Fruit fly (Drosophila melanogaster) whole organism, prepupa: Measurements from ENCODE around the gene Cyp4d8.

ENCODE experiments used
- CG16779 ChIP-seq: fragments of 200-800 bp; sonication (Bioruptor generic); optimal IDR thresholded peaks from 3 replicates; lab custom pipeline; 2017; ENCODE audit warnings: missing biosample characterization, mild to moderate bottlenecking, missing genetic modification characterization
- Ets96B ChIP-seq: fragments of 200-800 bp; optimal IDR thresholded peaks from 2 replicates; lab custom pipeline; 2019; ENCODE audit warnings: missing biosample characterization, mild to moderate bottlenecking, missing genetic modification characterization, moderate library complexity
- acj6 ChIP-seq: fragments of 200-800 bp; sonication (Bioruptor generic); optimal IDR thresholded peaks from 3 replicates; lab custom pipeline; 2016; ENCODE audit warnings: missing biosample characterization, missing genetic modification characterization

DNA sequence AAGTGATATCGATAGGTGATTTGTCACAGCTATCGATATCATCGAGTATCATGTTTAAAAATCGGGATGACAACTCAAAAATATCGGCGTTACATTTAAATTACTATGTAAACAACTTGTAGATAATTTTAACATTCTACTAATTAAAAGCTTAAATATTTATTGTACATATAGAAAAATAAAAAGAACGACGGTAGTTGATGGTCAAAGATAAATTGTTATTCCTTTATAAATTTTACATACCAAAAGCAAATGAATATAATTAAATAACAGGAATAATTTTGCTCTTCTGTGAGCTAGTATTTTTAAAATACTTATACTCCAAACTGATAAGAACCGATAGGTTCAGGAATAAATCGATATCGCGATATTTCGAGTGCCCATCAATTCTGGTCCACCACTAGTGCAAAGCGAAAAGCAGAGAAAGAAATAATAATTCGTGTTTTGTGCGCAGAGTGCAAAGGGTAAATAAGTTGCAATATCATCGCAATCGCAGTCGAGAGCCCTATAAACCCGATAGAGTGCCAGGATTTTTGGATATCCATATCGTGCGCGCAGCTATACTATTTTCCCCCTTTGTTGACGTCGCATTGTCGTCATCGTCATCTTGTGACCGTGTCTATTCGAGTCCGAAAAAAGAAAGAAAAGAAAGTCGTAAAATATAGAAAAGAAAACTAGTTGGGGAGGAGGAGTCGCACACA is 32.5 kb upstream of the Cyp4d8 start, which contains the start of gene lqf:
- no peak for TF ChIP-seq Ets96B
- TF ChIP-seq CG16779 (tag; lab: Kevin White, UChicago), result no peak
- TF ChIP-seq acj6, result no peak
